Worm (Caenorhabditis elegans): ENCODE results near the gene clec-151.

The clec-151 gene

ce11 chrIII:4594762-4595523 lies 33.3 kb upstream of the clec-151 start:
- TF ChIP-seq pag-3 (tag; optimal IDR thresholded peaks at IDR 0.05; ENCODE audit: borderline replicate concordance) (no peak), zip-5 (tag; optimal IDR thresholded peaks at IDR 0.05) (no peak), tbx-7 (tag; optimal IDR thresholded peaks at IDR 0.05) (no peak), hlh-15 (tag; optimal IDR thresholded peaks at IDR 0.05) (no peak), elt-4 (tag; optimal IDR thresholded peaks at IDR 0.05) (no peak), Y22D7AL.16 (tag; optimal IDR thresholded peaks at IDR 0.05) (no peak), K09A11.1 (tag; optimal IDR thresholded peaks at IDR 0.05; ENCODE audit: insufficient read depth) (no peak), C38D4.7 (GFP tag; optimal IDR thresholded peaks at IDR 0.05) (no peak), ceh-31 (tag; optimal IDR thresholded peaks at IDR 0.05) (no peak), ceh-9 (tag; optimal IDR thresholded peaks at IDR 0.05) (no peak), ceh-45 (GFP tag; IDR thresholded peaks at IDR 0.05) (no peak), nhr-232 (tag; optimal IDR thresholded peaks at IDR 0.05) (no peak), mec-3 (tag; optimal IDR thresholded peaks at IDR 0.05; ENCODE audit: borderline replicate concordance) (no peak)

ce11 chrIII:4595771-4596227 lies 32.5 kb upstream of the clec-151 start, which contains the start of gene asb-1:
Gene asb-1 (minus strand): TSS chrIII:4595821.
- TF ChIP-seq C38D4.7 (GFP tag; optimal IDR thresholded peaks at IDR 0.05): no peak
- no peak for TF ChIP-seq nfya-1 (tag; optimal IDR thresholded peaks at IDR 0.05)
- TF ChIP-seq dmd-4 (tag; optimal IDR thresholded peaks at IDR 0.05; ENCODE audit: borderline replicate concordance): no peak
- TF ChIP-seq che-1 (tag; optimal IDR thresholded peaks at IDR 0.05): no peak
- TF ChIP-seq zip-5 (tag; optimal IDR thresholded peaks at IDR 0.05): no peak
- no peak for TF ChIP-seq ceh-14 (tag; optimal IDR thresholded peaks at IDR 0.05)
- no peak for TF ChIP-seq pqm-1 (tag; optimal IDR thresholded peaks at IDR 0.05)
- TF ChIP-seq ceh-9 (tag; optimal IDR thresholded peaks at IDR 0.05): no peak
- no peak for TF ChIP-seq lim-6 (tag; optimal IDR thresholded peaks at IDR 0.05)
- TF ChIP-seq elt-4 (tag; optimal IDR thresholded peaks at IDR 0.05): no peak
- TF ChIP-seq ceh-2 (tag; optimal IDR thresholded peaks at IDR 0.05): no peak
- no peak for TF ChIP-seq unc-3 (GFP tag; conservative IDR thresholded peaks at IDR 0.05)
- TF ChIP-seq unc-3 (tag; optimal IDR thresholded peaks at IDR 0.05): no peak

ce11 chrIII:4600139-4600762 lies 28.0 kb upstream of the clec-151 start, which contains the start of gene mab-21:
Gene mab-21 (plus strand): TSS chrIII:4600753.
- no peak for TF ChIP-seq hlh-13 (GFP tag; optimal IDR thresholded peaks at IDR 0.05)
- TF ChIP-seq unc-55 (GFP tag; optimal IDR thresholded peaks at IDR 0.05): peak; percentile 25
- no peak for TF ChIP-seq ceh-34 (tag; optimal IDR thresholded peaks at IDR 0.05)
- TF ChIP-seq ttx-3 (tag; optimal IDR thresholded peaks at IDR 0.05): no peak
- TF ChIP-seq elt-2 (tag; optimal IDR thresholded peaks at IDR 0.05): peak; percentile 70
- TF ChIP-seq madf-2 (tag; optimal IDR thresholded peaks at IDR 0.05): no peak
- no peak for TF ChIP-seq nhr-232 (tag; optimal IDR thresholded peaks at IDR 0.05)
- no peak for TF ChIP-seq sox-4 (tag; optimal IDR thresholded peaks at IDR 0.05)
- TF ChIP-seq pqm-1 (tag; optimal IDR thresholded peaks at IDR 0.05): no peak
- TF ChIP-seq C08G9.2 (tag; optimal IDR thresholded peaks at IDR 0.05): no peak
- no peak for TF ChIP-seq ets-4 (tag; optimal IDR thresholded peaks at IDR 0.05)
- no peak for TF ChIP-seq ceh-48 (tag; optimal IDR thresholded peaks at IDR 0.05)

- TF ChIP-seq elt-4 (tag; optimal IDR thresholded peaks at IDR 0.05): no peak
Measured at ce11 chrIII:4601286-4601685, 27.0 kb upstream of the clec-151 start.

ce11 chrIII:4603837-4604236 lies 24.4 kb upstream of the clec-151 start:
- no peak for TF ChIP-seq ceh-18 (tag; optimal IDR thresholded peaks at IDR 0.05)
- TF ChIP-seq ceh-6 (GFP tag; optimal IDR thresholded peaks at IDR 0.05): no peak
- no peak for TF ChIP-seq syd-9 (tag; optimal IDR thresholded peaks at IDR 0.05)
- TF ChIP-seq ceh-19 (GFP tag; optimal IDR thresholded peaks at IDR 0.05): no peak
- no peak for TF ChIP-seq nhr-11 (tag; optimal IDR thresholded peaks at IDR 0.05)
- TF ChIP-seq fkh-6 (tag; optimal IDR thresholded peaks at IDR 0.05): no peak
